Fruit fly (Drosophila melanogaster): ENCODE measurements around the gene CG5056.

- TF ChIP-seq h (GFP tag; optimal IDR thresholded peaks at IDR 0.05), result no peak
- peak; percentile 79 for TF ChIP-seq Sp1 (GFP tag; optimal IDR thresholded peaks at IDR 0.05)
- TF ChIP-seq sv (GFP tag; optimal IDR thresholded peaks at IDR 0.05), result no peak
- TF ChIP-seq dsf (GFP tag; optimal IDR thresholded peaks at IDR 0.05; ENCODE audit: borderline replicate concordance), result peak; percentile 26
- no peak for TF ChIP-seq GATAd (GFP tag; optimal IDR thresholded peaks at IDR 0.05)
- peak; percentile 86 for TF ChIP-seq Hr83 (GFP tag; optimal IDR thresholded peaks at IDR 0.05; ENCODE audit: poor library complexity, severe bottlenecking)
- TF ChIP-seq Hr78 (GFP tag; optimal IDR thresholded peaks at IDR 0.05), result no peak
- peak; percentile 38 for TF ChIP-seq psq (GFP tag; optimal IDR thresholded peaks at IDR 0.05)
- TF ChIP-seq dl (GFP tag; optimal IDR thresholded peaks at IDR 0.05; ENCODE audit: insufficient read depth in 1 of 2, partially characterized antibody in 2 of 2), result no peak
- TF ChIP-seq fru (GFP tag; optimal IDR thresholded peaks at IDR 0.05), result no peak
These were observed 41.7 kb downstream of the CG5056 start, which contains the start of the genes Ip259 and RpS27A for dm6 chr2L:10408122-10408576.

All from whole organism, wandering third instar larva.